Fruit fly (Drosophila melanogaster): ENCODE results near the gene dgt6.
A peak's percentile ranks its signal among the peaks of the same experiment; 100 is the strongest.

The dgt6 gene

dm6 chr3R:29130902-29131621, at the start of gene dgt6, which contains the start of gene Vha100-1:
Gene dgt6 (minus strand): TSS chr3R:29130972.
Gene Vha100-1 (plus strand): TSS chr3R:29131193.
- peak; percentile 36 for TF ChIP-seq CG17801 (GFP tag; optimal IDR thresholded peaks at IDR 0.05; ENCODE audit: partially characterized antibody)

- no peak for TF ChIP-seq CG17801 (GFP tag; optimal IDR thresholded peaks at IDR 0.05; ENCODE audit: partially characterized antibody)
Measured at dm6 chr3R:29164930-29165693, 34.3 kb upstream of the dgt6 start, which contains the start of gene CG11898. Gene CG11898 (plus strand): TSS chr3R:29165643.

- no peak for TF ChIP-seq CG17801 (GFP tag; optimal IDR thresholded peaks at IDR 0.05; ENCODE audit: partially characterized antibody)
Measured at dm6 chr3R:29159620-29160019, 28.8 kb upstream of the dgt6 start.

DNA sequence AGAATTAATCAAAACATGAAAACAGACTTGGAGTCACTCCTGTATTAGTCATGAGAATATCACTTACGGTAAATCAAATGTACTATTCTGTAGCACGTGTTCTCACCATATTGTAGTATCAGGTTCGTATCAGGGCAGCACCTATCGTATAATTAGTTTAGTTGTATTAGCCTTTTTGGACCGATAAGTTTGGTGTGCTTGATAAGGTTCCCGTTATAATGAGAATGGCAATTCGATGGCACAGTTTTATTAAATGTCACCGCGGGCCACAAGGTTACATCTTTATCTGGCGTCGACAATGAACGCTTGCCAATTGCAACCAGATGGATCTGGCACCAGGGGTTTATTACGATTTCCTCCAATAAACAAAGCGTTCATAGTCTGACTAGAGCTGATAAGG, 27.9 kb upstream of the dgt6 start:
- TF ChIP-seq CG17801 (GFP tag; optimal IDR thresholded peaks at IDR 0.05; ENCODE audit: partially characterized antibody): no peak

dm6 chr3R:29157418-29158398, 26.9 kb upstream of the dgt6 start, which contains the start of gene rdog:
Gene rdog (plus strand): TSS chr3R:29158122.
- TF ChIP-seq CG17801 (GFP tag; optimal IDR thresholded peaks at IDR 0.05; ENCODE audit: partially characterized antibody): peak; percentile 36

- TF ChIP-seq CG17801 (GFP tag; optimal IDR thresholded peaks at IDR 0.05; ENCODE audit: partially characterized antibody): peak; percentile 62
Measured at dm6 chr3R:29153197-29153644, 22.4 kb upstream of the dgt6 start, which contains the start of the genes Slbp and Rpn2. Gene Slbp (minus strand): TSS chr3R:29153266. Gene Rpn2 (plus strand): TSS chr3R:29153524.

dm6 chr3R:29151621-29152092, 20.9 kb upstream of the dgt6 start, which contains the start of gene eIF2D:
Gene eIF2D (minus strand): TSS chr3R:29151794.
- TF ChIP-seq CG17801 (GFP tag; optimal IDR thresholded peaks at IDR 0.05; ENCODE audit: partially characterized antibody): peak; percentile 70

DNA sequence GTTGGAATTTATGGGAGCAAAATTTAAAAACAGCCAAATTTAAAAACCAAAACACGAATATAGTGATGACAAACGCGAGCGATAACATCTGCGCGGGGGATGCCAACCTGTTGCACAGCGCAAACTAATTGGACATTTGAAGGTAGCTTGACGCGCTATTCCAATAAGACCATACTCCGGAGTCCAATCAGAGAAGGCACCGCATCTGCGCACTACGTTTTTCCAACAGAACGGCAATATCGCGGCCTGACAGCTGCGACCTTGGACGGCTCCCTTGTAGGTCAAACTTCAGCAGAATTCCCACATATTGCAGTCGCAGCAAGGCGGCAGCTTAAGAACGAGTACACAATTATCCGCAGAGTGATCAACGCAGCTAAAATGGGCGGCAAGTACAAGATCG, 17.3 kb upstream of the dgt6 start, which contains the start of the genes CG11882 and Pglym78:
CG11882 (minus strand) TSS at position 101 of the 400 bp plus-strand sequence.
Pglym78 (plus strand) TSS at position 177 of the 400 bp plus-strand sequence.
- TF ChIP-seq CG17801 (GFP tag; optimal IDR thresholded peaks at IDR 0.05; ENCODE audit: partially characterized antibody): no peak

dm6 chr3R:29146710-29147109, 15.9 kb upstream of the dgt6 start, which contains the start of gene CG14511:
Gene CG14511 (minus strand): TSS chr3R:29146893.
- TF ChIP-seq CG17801 (GFP tag; optimal IDR thresholded peaks at IDR 0.05; ENCODE audit: partially characterized antibody): no peak

DNA sequence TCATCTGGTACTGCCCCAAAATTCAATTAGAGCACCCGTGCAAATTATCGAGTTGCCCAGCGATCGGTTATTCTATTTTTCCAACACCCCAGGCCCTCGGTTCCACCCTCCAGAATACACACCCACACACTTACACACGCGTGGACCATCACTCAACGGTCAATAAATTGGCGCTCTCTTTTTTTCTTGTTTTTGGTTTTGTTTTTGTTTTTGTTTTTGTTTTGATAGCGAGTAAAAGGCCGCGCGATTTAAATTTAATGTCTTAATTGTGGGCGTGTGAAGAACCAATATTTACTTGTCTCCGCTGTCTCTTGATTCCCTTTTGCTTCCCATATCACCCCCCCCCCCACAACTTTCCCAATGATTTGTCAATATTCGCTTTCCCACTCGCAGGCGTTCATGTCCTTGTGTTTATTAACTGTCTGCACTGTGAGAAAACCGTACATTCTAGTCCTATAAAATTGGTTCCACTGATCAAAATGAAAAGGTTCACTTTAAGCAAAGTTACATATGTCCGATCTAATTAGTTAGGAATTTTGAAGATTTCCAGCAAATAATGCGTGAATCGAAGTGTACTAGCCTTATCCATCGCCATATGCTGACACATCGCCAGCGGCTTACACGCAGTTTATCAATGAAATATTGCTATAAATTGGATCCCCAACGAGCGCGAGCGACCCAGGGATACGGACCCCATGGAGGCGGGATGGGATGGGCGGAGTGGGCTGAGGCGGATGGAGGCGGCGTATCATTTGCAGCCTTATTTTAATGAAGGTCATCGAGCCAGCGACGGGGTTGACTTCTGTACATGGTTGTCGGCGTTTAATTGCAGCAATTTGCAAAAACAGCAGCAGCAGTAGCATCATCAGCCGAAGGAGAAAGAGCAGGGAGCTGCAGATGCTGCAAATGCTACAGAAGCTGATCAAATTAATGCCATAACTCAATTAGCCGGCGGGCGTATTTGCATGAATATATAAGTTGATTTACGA, 9.3 kb upstream of the dgt6 start:
- no peak for TF ChIP-seq CG17801 (GFP tag; optimal IDR thresholded peaks at IDR 0.05; ENCODE audit: partially characterized antibody)

dm6 chr3R:29138961-29139527, 8.3 kb upstream of the dgt6 start:
- peak; percentile 68 for TF ChIP-seq CG17801 (GFP tag; optimal IDR thresholded peaks at IDR 0.05; ENCODE audit: partially characterized antibody)

DNA sequence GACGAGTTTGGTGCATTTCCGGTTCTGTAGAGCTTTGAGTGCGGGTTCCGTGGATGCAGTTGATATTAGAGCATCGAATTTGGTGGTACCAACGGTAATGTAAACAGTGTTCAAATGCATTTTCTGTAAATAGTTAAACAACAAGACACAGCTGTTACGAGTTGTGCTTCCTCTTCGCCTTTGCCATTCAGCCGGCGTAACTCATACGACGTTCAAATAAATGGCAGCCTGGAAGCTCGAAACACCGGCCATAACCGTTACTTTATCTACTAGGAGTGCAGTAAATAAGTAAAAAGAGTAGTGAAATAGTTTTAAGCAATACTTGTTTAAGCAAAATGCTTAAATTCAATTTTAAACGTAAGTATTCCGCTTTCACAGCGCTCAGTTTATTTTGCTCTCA, 7.6 kb upstream of the dgt6 start, which contains the start of the genes Alg13 and superdeath:
Alg13 (minus strand) TSS at position 167 of the 400 bp plus-strand sequence.
superdeath (plus strand) TSS at position 256 of the 400 bp plus-strand sequence.
- no peak for TF ChIP-seq CG17801 (GFP tag; optimal IDR thresholded peaks at IDR 0.05; ENCODE audit: partially characterized antibody)
